Worm (Caenorhabditis elegans) whole organism, L2 larva: ENCODE data around the gene cest-2.2.

Experiments
- ceh-82 ChIP-seq: fragments of 150-350 bp; optimal IDR thresholded peaks from 2 replicates; lab custom pipeline; 2014; ENCODE audit warnings: missing biosample characterization, missing genetic modification characterization
- egl-27 ChIP-seq: sonication (generic microtip); optimal IDR thresholded peaks from 3 replicates; lab custom pipeline; 2017; ENCODE audit warnings: missing biosample characterization, missing genetic modification reagents, missing genetic modification characterization
- elt-3 ChIP-seq: sonication (generic microtip); optimal IDR thresholded peaks from 2 replicates; lab custom pipeline; 2017; ENCODE audit warnings: missing biosample characterization, missing genetic modification characterization
- fos-1 ChIP-seq: fragments of 150-350 bp; optimal IDR thresholded peaks from 2 replicates; lab custom pipeline; 2014; ENCODE audit warnings: missing biosample characterization, missing genetic modification characterization
- lin-13 ChIP-seq: fragments of 150-350 bp; optimal IDR thresholded peaks from 2 replicates; lab custom pipeline; 2014; ENCODE audit warnings: missing biosample characterization, missing genetic modification reagents, missing genetic modification characterization
- lin-39 ChIP-seq: fragments of 150-350 bp; optimal IDR thresholded peaks from 2 replicates; lab custom pipeline; 2014; ENCODE audit warnings: missing biosample characterization, missing genetic modification reagents, missing genetic modification characterization
- lsy-2 ChIP-seq, 2 experiments: fragments of 150-350 bp in 1 of 2; sonication (generic microtip) in 1 of 2; optimal IDR thresholded peaks; 2 replicates each; lab custom pipeline; 2014 to 2017; ENCODE audit warnings: missing biosample characterization in 2 of 2, missing genetic modification characterization in 2 of 2
- mbf-1 ChIP-seq: sonication (generic microtip); optimal IDR thresholded peaks from 2 replicates; lab custom pipeline; 2017; ENCODE audit warnings: missing biosample characterization, missing genetic modification characterization
- mdl-1 ChIP-seq, 2 experiments: fragments of 150-350 bp in 1 of 2; sonication (generic microtip) in 1 of 2; optimal IDR thresholded peaks; 2 replicates each; lab custom pipeline; 2017; ENCODE audit warnings: missing biosample characterization in 2 of 2, missing genetic modification characterization in 2 of 2
- nhr-11 ChIP-seq: fragments of 150-350 bp; optimal IDR thresholded peaks from 2 replicates; lab custom pipeline; 2014; ENCODE audit warnings: missing biosample characterization, missing genetic modification characterization
- nhr-12 ChIP-seq: fragments of 150-350 bp; optimal IDR thresholded peaks from 2 replicates; lab custom pipeline; 2014; ENCODE audit warnings: missing biosample characterization, missing genetic modification characterization
- nhr-237 ChIP-seq: fragments of 150-350 bp; optimal IDR thresholded peaks from 2 replicates; lab custom pipeline; 2014; ENCODE audit warnings: missing biosample characterization, missing genetic modification characterization
- skn-1 ChIP-seq: sonication (generic microtip); optimal IDR thresholded peaks from 2 replicates; lab custom pipeline; 2017; ENCODE audit warnings: missing biosample characterization, missing genetic modification characterization
- ztf-4 ChIP-seq: fragments of 150-350 bp; optimal IDR thresholded peaks from 2 replicates; lab custom pipeline; 2014; ENCODE audit warnings: missing biosample characterization, missing genetic modification characterization

DNA sequence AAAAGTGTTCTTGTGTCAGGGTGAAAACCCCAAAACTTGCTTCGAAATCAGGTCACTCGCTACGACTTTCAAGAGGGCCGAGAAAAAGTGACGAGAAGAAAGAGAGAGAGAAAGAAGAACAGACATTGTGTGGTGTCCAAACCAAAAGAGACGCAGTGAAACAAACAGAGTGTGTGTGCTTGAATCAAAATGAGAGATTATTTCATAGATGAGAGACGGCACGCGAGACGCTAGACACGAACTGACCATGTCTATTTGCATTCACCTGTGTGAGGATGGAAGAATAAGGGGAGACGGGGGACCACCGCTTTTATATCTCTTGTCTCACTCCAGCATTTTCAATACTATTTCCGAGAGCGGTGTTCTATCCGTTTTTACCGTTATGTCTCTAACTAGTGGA is 39.0 kb downstream of the cest-2.2 start:
- peak; percentile 76 for TF ChIP-seq egl-27
- peak; percentile 6 to 62 for TF ChIP-seq lsy-2 (tag; optimal IDR thresholded peaks at IDR 0.05; lab: Kevin White, UChicago)
- TF ChIP-seq mbf-1: no peak
- TF ChIP-seq ceh-82 (tag; lab: Kevin White, UChicago): peak; percentile 37
- peak; percentile 32 for TF ChIP-seq lin-13 (GFP tag; lab: Kevin White, UChicago)
- TF ChIP-seq nhr-11 (tag; lab: Kevin White, UChicago): no peak
- no peak for TF ChIP-seq ztf-4
- TF ChIP-seq mdl-1 (tag; optimal IDR thresholded peaks at IDR 0.05; lab: Kevin White, UChicago): peak; percentile 28 to 70
- TF ChIP-seq nhr-12: no peak
- TF ChIP-seq elt-3: no peak
- no peak for TF ChIP-seq nhr-237 (tag; lab: Kevin White, UChicago)
- no peak for TF ChIP-seq lin-39 (tag; lab: Kevin White, UChicago)
- no peak for TF ChIP-seq skn-1 (tag; lab: Kevin White, UChicago)
- peak; percentile 87 for TF ChIP-seq fos-1 (tag; lab: Kevin White, UChicago)
